Worm (Caenorhabditis elegans): Measurements from ENCODE around the gene clc-22.
A peak's percentile ranks its signal among the peaks of the same experiment; 100 is the strongest.

DNA sequence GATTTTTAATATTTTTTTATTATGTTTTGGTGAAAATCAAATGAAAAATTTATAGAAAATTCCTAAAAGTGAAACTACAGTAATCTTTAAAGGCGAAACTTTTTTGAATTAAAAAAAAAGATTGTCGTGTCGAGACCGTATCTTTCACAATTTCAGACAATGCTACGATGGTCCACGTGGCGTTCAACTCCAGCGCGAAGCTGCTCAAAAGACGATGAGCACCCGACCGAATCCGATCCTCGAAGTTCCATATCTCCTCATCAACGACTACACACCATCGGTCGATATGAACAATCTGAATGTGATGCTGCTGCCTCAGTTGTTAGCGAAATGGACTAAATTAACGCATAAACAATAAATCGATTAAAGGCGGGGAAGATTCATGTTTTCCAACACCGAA lies 46.8 kb upstream of the clc-22 start:
- no peak for TF ChIP-seq ceh-40 (GFP tag; IDR thresholded peaks at IDR 0.05)
- no peak for TF ChIP-seq F57C9.4 (tag; optimal IDR thresholded peaks at IDR 0.05)
- TF ChIP-seq F57A8.1 (GFP tag; optimal IDR thresholded peaks at IDR 0.05), result no peak
- no peak for TF ChIP-seq Y53F4B.3 (GFP tag; IDR thresholded peaks at IDR 0.05)
- no peak for TF ChIP-seq akir-1 (GFP tag; optimal IDR thresholded peaks at IDR 0.05)
- TF ChIP-seq pha-4 (tag; optimal IDR thresholded peaks at IDR 0.05), result no peak
- peak; percentile 42 for TF ChIP-seq ama-1 (optimal IDR thresholded peaks at IDR 0.05)
- TF ChIP-seq ama-1 (GFP tag; optimal IDR thresholded peaks at IDR 0.05), result peak in 1 of 2 experiments; percentile 38
- TF ChIP-seq C06A6.2 (GFP tag; conservative IDR thresholded peaks at IDR 0.05), result no peak
- TF ChIP-seq unc-62 (GFP tag; optimal IDR thresholded peaks at IDR 0.05), result no peak
- peak; percentile 36 for TF ChIP-seq F33H1.4 (GFP tag; IDR thresholded peaks at IDR 0.05)
- TF ChIP-seq nfyb-1 (GFP tag; IDR thresholded peaks at IDR 0.05), result no peak
- TF ChIP-seq lir-1 (GFP tag; conservative IDR thresholded peaks at IDR 0.05), result no peak

Measured in whole organism, young adult.